Fruit fly (Drosophila melanogaster) whole organism, embryonic: ENCODE data around the gene Hez.
A peak's percentile ranks its signal among the peaks of the same experiment; 100 is the strongest.

ENCODE experiments used
- ATbp ChIP-seq: fragments of 200-800 bp; sonication (Bioruptor generic); optimal IDR thresholded peaks from 2 replicates; lab custom pipeline; 2017; ENCODE audit warnings: missing biosample characterization, mild to moderate bottlenecking, missing genetic modification characterization, missing genetic modification reagents
- CG10366 ChIP-seq: fragments of 200-800 bp; sonication (Bioruptor generic); IDR thresholded peaks from 2 replicates; pipeline ENCODE4 v1.3.6; 2022; ENCODE audit warnings: missing biosample characterization, missing genetic modification characterization
- CG10431 ChIP-seq: fragments of 200-800 bp; sonication (Bioruptor generic); optimal IDR thresholded peaks from 3 replicates; lab custom pipeline; 2018; ENCODE audit warnings: missing biosample characterization, mild to moderate bottlenecking, missing genetic modification characterization
- CG11695 ChIP-seq: fragments of 200-800 bp; sonication (Bioruptor generic); IDR thresholded peaks from 3 replicates; pipeline ENCODE4 v1.3.6; 2022; ENCODE audit warnings: missing biosample characterization, missing genetic modification characterization
- CG12391 ChIP-seq: fragments of 200-800 bp; sonication (Bioruptor generic); optimal IDR thresholded peaks from 3 replicates; lab custom pipeline; 2018; ENCODE audit warnings: missing biosample characterization, mild to moderate bottlenecking, missing genetic modification characterization, moderate library complexity
- CG13287 ChIP-seq: fragments of 200-800 bp; sonication (Bioruptor generic); IDR thresholded peaks from 2 replicates; pipeline ENCODE4 v1.3.6; 2022; ENCODE audit warnings: missing biosample characterization, missing genetic modification characterization; ENCODE audit not compliant: partially characterized antibody
- CG14860 ChIP-seq: fragments of 200-800 bp; sonication (Bioruptor generic); IDR thresholded peaks from 3 replicates; pipeline ENCODE4 v1.3.6; 2022; ENCODE audit warnings: missing biosample characterization, missing genetic modification characterization; ENCODE audit not compliant: partially characterized antibody
- CG15479 ChIP-seq: fragments of 200-800 bp; sonication (Bioruptor generic); optimal IDR thresholded peaks from 3 replicates; lab custom pipeline; 2019; ENCODE audit warnings: missing biosample characterization, mild to moderate bottlenecking, missing genetic modification characterization, moderate library complexity
- CG17328 ChIP-seq: fragments of 200-800 bp; sonication (Bioruptor generic); IDR thresholded peaks from 2 replicates; pipeline ENCODE4 v1.3.6; 2022; ENCODE audit warnings: missing biosample characterization, missing genetic modification characterization
- CG17568 ChIP-seq: fragments of 200-800 bp; sonication (Bioruptor generic); optimal IDR thresholded peaks from 2 replicates; lab custom pipeline; 2018; ENCODE audit warnings: missing biosample characterization, mild to moderate bottlenecking, missing genetic modification characterization, moderate library complexity
- CG1792 ChIP-seq: fragments of 200-800 bp; sonication (Bioruptor generic); optimal IDR thresholded peaks from 2 replicates; lab custom pipeline; 2016; ENCODE audit warnings: missing biosample characterization, missing genetic modification characterization
- CG2199 ChIP-seq: fragments of 200-800 bp; sonication (Bioruptor generic); IDR thresholded peaks from 3 replicates; pipeline ENCODE4 v1.3.6; 2022; ENCODE audit warnings: missing biosample characterization, missing genetic modification characterization
- CG2678 ChIP-seq: fragments of 200-800 bp; sonication (Bioruptor generic); optimal IDR thresholded peaks from 3 replicates; lab custom pipeline; 2019; ENCODE audit warnings: missing biosample characterization, mild to moderate bottlenecking, missing genetic modification characterization, moderate library complexity
- CG32772 ChIP-seq: fragments of 200-800 bp; sonication (Bioruptor generic); IDR thresholded peaks from 2 replicates; pipeline ENCODE4 v1.3.6; 2022; ENCODE audit warnings: missing biosample characterization, missing genetic modification characterization
- CG4282 ChIP-seq: fragments of 200-800 bp; sonication (Bioruptor generic); optimal IDR thresholded peaks from 2 replicates; lab custom pipeline; 2016; ENCODE audit warnings: missing biosample characterization, missing genetic modification characterization
- CG6175 ChIP-seq: fragments of 200-800 bp; sonication (Bioruptor generic); IDR thresholded peaks from 3 replicates; pipeline ENCODE4 v1.3.6; 2022; ENCODE audit warnings: missing biosample characterization, missing genetic modification characterization
- CG6854 ChIP-seq: fragments of 200-800 bp; sonication (Bioruptor generic); optimal IDR thresholded peaks from 3 replicates; lab custom pipeline; 2017; ENCODE audit warnings: missing biosample characterization, mild to moderate bottlenecking, missing genetic modification characterization
- CG8388 ChIP-seq: fragments of 200-800 bp; sonication (Bioruptor generic); optimal IDR thresholded peaks from 2 replicates; lab custom pipeline; 2019; ENCODE audit warnings: missing biosample characterization, mild to moderate bottlenecking, missing genetic modification characterization, moderate library complexity
- CG9437 ChIP-seq: fragments of 200-800 bp; sonication (Bioruptor generic); optimal IDR thresholded peaks from 2 replicates; lab custom pipeline; 2018; ENCODE audit warnings: missing biosample characterization, mild to moderate bottlenecking, missing genetic modification characterization
- CG9609 ChIP-seq: fragments of 200-800 bp; sonication (Bioruptor generic); optimal IDR thresholded peaks from 3 replicates; lab custom pipeline; 2016; ENCODE audit warnings: missing biosample characterization, missing genetic modification characterization
- CG9797 ChIP-seq: fragments of 200-800 bp; sonication (Bioruptor generic); optimal IDR thresholded peaks from 3 replicates; lab custom pipeline; 2018; ENCODE audit warnings: missing biosample characterization, mild to moderate bottlenecking, missing genetic modification characterization
- CkIIα-i1 ChIP-seq: fragments of 200-800 bp; sonication (Bioruptor generic); IDR thresholded peaks from 2 replicates; pipeline ENCODE4 v1.3.6; 2022; ENCODE audit warnings: missing biosample characterization, missing genetic modification characterization
- Dbx ChIP-seq: fragments of 200-800 bp; sonication (Bioruptor generic); IDR thresholded peaks from 3 replicates; pipeline ENCODE4 v1.3.6; 2022; ENCODE audit warnings: missing biosample characterization, missing genetic modification characterization
- E2f2 ChIP-seq: fragments of 200-800 bp; sonication (Bioruptor generic); IDR thresholded peaks from 2 replicates; pipeline ENCODE4 v1.3.6; 2022; ENCODE audit warnings: missing biosample characterization, missing genetic modification characterization
- HLH4C ChIP-seq: fragments of 200-800 bp; sonication (Bioruptor generic); IDR thresholded peaks from 3 replicates; pipeline ENCODE4 v1.3.6; 2022; ENCODE audit warnings: missing biosample characterization, missing genetic modification characterization; ENCODE audit not compliant: partially characterized antibody
- Hey ChIP-seq: fragments of 200-800 bp; sonication (Bioruptor generic); optimal IDR thresholded peaks from 3 replicates; lab custom pipeline; 2018; ENCODE audit warnings: missing biosample characterization, mild to moderate bottlenecking, missing genetic modification characterization
- Hmr ChIP-seq: fragments of 200-800 bp; sonication (Bioruptor generic); optimal IDR thresholded peaks from 3 replicates; lab custom pipeline; 2017; ENCODE audit warnings: mild to moderate bottlenecking, missing biosample characterization, missing genetic modification reagents, missing genetic modification characterization
- Hr78 ChIP-seq, 2 experiments: fragments of 200-800 bp in 1 of 2; fragments of >200 bp in 1 of 2; sonication (Bioruptor generic) in 1 of 2; optimal IDR thresholded peaks; 2 replicates each; lab custom pipeline; 2017 to 2019; ENCODE audit warnings: missing biosample characterization in 2 of 2, missing genetic modification characterization in 2 of 2, mild to moderate bottlenecking in 1 of 2, moderate library complexity in 1 of 2
- Meics ChIP-seq: fragments of 200-800 bp; sonication (Bioruptor generic); optimal IDR thresholded peaks from 2 replicates; lab custom pipeline; 2017; ENCODE audit warnings: missing biosample characterization, mild to moderate bottlenecking, missing genetic modification characterization
- NC2α ChIP-seq: fragments of 200-800 bp; sonication (Bioruptor generic); optimal IDR thresholded peaks from 2 replicates; lab custom pipeline; 2016; ENCODE audit warnings: missing biosample characterization, missing genetic modification characterization
- Oaz ChIP-seq: fragments of 200-800 bp; sonication (Bioruptor generic); IDR thresholded peaks from 2 replicates; pipeline ENCODE4 v1.3.6; 2022; ENCODE audit warnings: missing biosample characterization, missing genetic modification characterization
- Opbp ChIP-seq: fragments of 200-800 bp; sonication (Bioruptor generic); IDR thresholded peaks from 3 replicates; pipeline ENCODE4 v1.3.6; 2022; ENCODE audit warnings: missing biosample characterization, missing genetic modification characterization; ENCODE audit not compliant: partially characterized antibody
- ap ChIP-seq: fragments of 200-800 bp; sonication (Bioruptor generic); IDR thresholded peaks from 2 replicates; pipeline ENCODE4 v1.3.6; 2022; ENCODE audit warnings: missing biosample characterization, missing genetic modification characterization
- az2 ChIP-seq: fragments of 200-800 bp; sonication (Bioruptor generic); optimal IDR thresholded peaks from 3 replicates; lab custom pipeline; 2016; ENCODE audit warnings: missing biosample characterization, missing genetic modification characterization
- cas ChIP-seq: fragments of 200-800 bp; sonication (Bioruptor generic); IDR thresholded peaks from 2 replicates; pipeline ENCODE4 v1.3.6; 2022; ENCODE audit warnings: missing biosample characterization, missing genetic modification characterization
- chif ChIP-seq, 2 experiments: fragments of 200-800 bp; sonication (Bioruptor generic); optimal IDR thresholded peaks; 3 replicates each; lab custom pipeline; 2016; ENCODE audit warnings: missing biosample characterization in 2 of 2, missing genetic modification characterization in 2 of 2
- da ChIP-seq: fragments of 200-800 bp; sonication (Bioruptor generic); optimal IDR thresholded peaks from 2 replicates; lab custom pipeline; 2016; ENCODE audit warnings: missing biosample characterization, missing genetic modification characterization
- en ChIP-seq: fragments of 200-800 bp; sonication (Bioruptor generic); optimal IDR thresholded peaks from 2 replicates; lab custom pipeline; 2016; ENCODE audit warnings: missing biosample characterization, missing genetic modification characterization
- hbn ChIP-seq: fragments of 200-800 bp; sonication (Bioruptor generic); IDR thresholded peaks from 2 replicates; pipeline ENCODE4 v1.3.6; 2022; ENCODE audit warnings: missing biosample characterization, missing genetic modification characterization; ENCODE audit not compliant: partially characterized antibody
- jigr1 ChIP-seq: fragments of 200-800 bp; sonication (Bioruptor generic); IDR thresholded peaks from 3 replicates; pipeline ENCODE4 v1.3.6; 2022; ENCODE audit warnings: missing biosample characterization, missing genetic modification characterization
- nerfin-1 ChIP-seq: fragments of 200-800 bp; sonication (Bioruptor generic); optimal IDR thresholded peaks from 3 replicates; lab custom pipeline; 2019; ENCODE audit warnings: missing biosample characterization, mild to moderate bottlenecking, missing genetic modification characterization, moderate library complexity
- otp ChIP-seq: fragments of 200-800 bp; sonication (Bioruptor generic); IDR thresholded peaks from 3 replicates; pipeline ENCODE4, ENCODE4 v1.3.6; 2022; ENCODE audit warnings: missing biosample characterization, missing genetic modification characterization
- rib ChIP-seq: fragments of 200-800 bp; sonication (Bioruptor generic); IDR thresholded peaks from 2 replicates; pipeline ENCODE4 v1.3.6; 2022; ENCODE audit warnings: missing biosample characterization, missing genetic modification characterization
- seq ChIP-seq: fragments of 200-800 bp; sonication (Bioruptor generic); IDR thresholded peaks from 2 replicates; pipeline ENCODE4 v1.3.6; 2022; ENCODE audit warnings: missing biosample characterization, missing genetic modification characterization
- sima ChIP-seq: fragments of 200-800 bp; sonication (Bioruptor generic); optimal IDR thresholded peaks from 2 replicates; lab custom pipeline; 2016; ENCODE audit warnings: missing biosample characterization, missing genetic modification characterization
- sisA ChIP-seq: fragments of 200-800 bp; sonication (Bioruptor generic); IDR thresholded peaks from 2 replicates; pipeline ENCODE4 v1.3.6; 2022; ENCODE audit warnings: missing biosample characterization, missing genetic modification characterization
- sr ChIP-seq: fragments of 200-800 bp; sonication (Bioruptor generic); IDR thresholded peaks from 3 replicates; pipeline ENCODE4 v1.3.6; 2022; ENCODE audit warnings: missing biosample characterization, missing genetic modification characterization
- wor ChIP-seq: fragments of 200-800 bp; sonication (Bioruptor generic); IDR thresholded peaks from 2 replicates; pipeline ENCODE4 v1.3.6; 2022; ENCODE audit warnings: missing biosample characterization, missing genetic modification characterization
- zen2 ChIP-seq: fragments of 200-800 bp; sonication (Bioruptor generic); IDR thresholded peaks from 3 replicates; pipeline ENCODE4 v1.3.6; 2022; ENCODE audit warnings: missing biosample characterization, missing genetic modification characterization; ENCODE audit not compliant: partially characterized antibody

Hez gene

DNA sequence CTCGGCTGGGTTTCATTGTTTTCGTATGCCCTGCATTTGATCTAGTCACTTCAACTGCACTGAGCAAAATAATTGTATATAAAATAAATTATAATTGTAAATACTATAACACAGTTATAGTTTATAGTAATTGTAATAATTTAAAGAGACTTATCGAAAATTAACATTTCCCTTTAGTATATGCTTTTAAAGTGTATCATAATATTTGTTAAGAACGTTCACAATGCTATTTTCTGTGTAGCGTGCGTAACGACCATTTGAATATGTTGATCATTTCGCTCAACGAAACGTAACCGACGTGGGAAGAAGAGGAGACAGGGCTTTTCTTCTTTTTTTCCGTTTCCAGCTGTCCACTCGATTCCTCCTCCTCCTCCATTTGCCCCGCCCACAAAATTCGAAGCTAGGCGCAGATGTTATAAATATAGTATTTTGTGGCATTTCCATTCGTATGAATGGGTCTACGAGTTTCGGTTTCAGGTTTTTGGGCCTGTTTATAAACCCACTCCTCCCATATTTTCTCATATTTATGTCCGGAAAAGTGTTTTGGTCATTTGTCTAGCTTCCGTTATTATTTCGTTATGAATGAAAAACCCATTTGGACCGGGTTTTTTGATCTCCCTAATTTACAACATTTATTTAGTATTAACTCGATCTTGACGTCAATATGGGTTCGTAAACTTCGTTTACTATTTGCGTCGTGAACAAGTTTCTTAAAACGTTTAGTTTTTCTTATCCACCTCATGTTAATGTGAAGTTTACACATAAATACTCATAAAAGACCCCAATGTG, 37.9 kb downstream of the Hez start (continued):
- TF ChIP-seq CG2199 (GFP tag; lab: Robert Waterston, UW), result no peak; the same call in 2 of the 3 replicates
- TF ChIP-seq Meics (GFP tag; lab: Kevin White, UChicago), result peak; percentile 69
- peak; percentile 92 for TF ChIP-seq CG8388 (GFP tag; lab: Kevin White, UChicago)
- TF ChIP-seq sima (GFP tag; lab: Kevin White, UChicago), result no peak
- TF ChIP-seq Oaz (GFP tag; lab: Robert Waterston, UW), result no peak
- no peak for TF ChIP-seq Hey (tag; lab: Kevin White, UChicago)
- TF ChIP-seq CG9797 (GFP tag; lab: Kevin White, UChicago), result no peak
- TF ChIP-seq rib, result peak; percentile 43; the same call in 1 of the 2 replicates
- TF ChIP-seq CG14860, result no peak
- TF ChIP-seq CG32772, result peak; percentile 85
- TF ChIP-seq CG9609, result peak; percentile 26
- no peak for TF ChIP-seq NC2α (GFP tag; lab: Kevin White, UChicago)
- peak; percentile 61; the same call in 2 of the 3 replicates for TF ChIP-seq otp
- peak; percentile 85 for TF ChIP-seq sisA (GFP tag; lab: Robert Waterston, UW)
- TF ChIP-seq CG6854, result peak; percentile 55
- peak; percentile 84 for TF ChIP-seq az2 (GFP tag; lab: Kevin White, UChicago)
- peak; percentile 67 for TF ChIP-seq CG10366 (GFP tag; lab: Robert Waterston, UW)
- TF ChIP-seq CG15479 (GFP tag; lab: Kevin White, UChicago), result no peak
- no peak for TF ChIP-seq CG13287
- TF ChIP-seq Hmr, result peak; percentile 54
- no peak for TF ChIP-seq CkIIα-i1 (GFP tag; lab: Robert Waterston, UW)
- TF ChIP-seq en (GFP tag; lab: Kevin White, UChicago), result no peak
- no peak for TF ChIP-seq CG4282 (GFP tag; lab: Kevin White, UChicago)
- peak; percentile 24 to 54 for TF ChIP-seq chif (GFP tag; optimal IDR thresholded peaks at IDR 0.05; lab: Kevin White, UChicago)
- TF ChIP-seq CG10431 (GFP tag; lab: Kevin White, UChicago), result peak; percentile 58
- peak; percentile 37 for TF ChIP-seq E2f2 (GFP tag; lab: Robert Waterston, UW)
- peak; percentile 76 for TF ChIP-seq seq (GFP tag; lab: Robert Waterston, UW)
- peak; percentile 83 for TF ChIP-seq CG9437 (GFP tag; lab: Kevin White, UChicago)
- TF ChIP-seq Dbx (GFP tag; lab: Robert Waterston, UW), result peak; percentile 41; the same call in 1 of the 3 replicates
- 0 out of 3 replicates have a peak, but pooled peaks have one; percentile 6 for TF ChIP-seq CG6175
- TF ChIP-seq wor, result peak; percentile 76
- TF ChIP-seq CG11695 (GFP tag; lab: Robert Waterston, UW), result peak; percentile 87
- TF ChIP-seq sr (GFP tag; lab: Robert Waterston, UW), result peak; percentile 68; the same call in 2 of the 3 replicates
- peak; percentile 86 for TF ChIP-seq nerfin-1 (tag; lab: Kevin White, UChicago)
- 0 out of 3 replicates have a peak, but pooled peaks have one; percentile 37 for TF ChIP-seq jigr1 (GFP tag; lab: Robert Waterston, UW)
- peak; percentile 91 for TF ChIP-seq CG12391
- TF ChIP-seq CG17568, result peak; percentile 57
- no peak for TF ChIP-seq da
- TF ChIP-seq CG2678 (tag; lab: Kevin White, UChicago), result peak; percentile 90
- no peak for TF ChIP-seq zen2 (GFP tag; lab: Robert Waterston, UW)
- peak; percentile 81 for TF ChIP-seq ATbp (GFP tag; lab: Kevin White, UChicago)
- peak; percentile 89 for TF ChIP-seq CG17328 (GFP tag; lab: Robert Waterston, UW)
- TF ChIP-seq CG1792 (GFP tag; lab: Kevin White, UChicago), result no peak
- TF ChIP-seq cas (GFP tag; lab: Robert Waterston, UW), result peak; percentile 54; the same call in 1 of the 2 replicates
- TF ChIP-seq ap, result peak; percentile 76
- no peak for TF ChIP-seq HLH4C (GFP tag; lab: Robert Waterston, UW)
- TF ChIP-seq Opbp (GFP tag; lab: Robert Waterston, UW), result no peak
- TF ChIP-seq Hr78 (GFP tag; optimal IDR thresholded peaks at IDR 0.05; lab: Kevin White, UChicago), result peak in 1 of 2 experiments; percentile 74
- no peak for TF ChIP-seq hbn (GFP tag; lab: Robert Waterston, UW)
